Worm (Caenorhabditis elegans) whole organism, early embryonic: ENCODE measurements around the gene F41G3.18.

Experiments
- B0310.2 ChIP-seq: sonication (generic microtip); optimal IDR thresholded peaks from 2 replicates; lab custom pipeline; 2016; ENCODE audit warnings: mild to moderate bottlenecking, missing genetic modification characterization, missing compliant biosample characterization
- F13C5.2 ChIP-seq: sonication (generic microtip); optimal IDR thresholded peaks from 2 replicates; lab custom pipeline; 2017; ENCODE audit warnings: mild to moderate bottlenecking, missing genetic modification characterization, inconsistent platforms, missing compliant biosample characterization
- aly-1 ChIP-seq: sonication (generic microtip); optimal IDR thresholded peaks from 2 replicates; lab custom pipeline; 2016; ENCODE audit warnings: missing genetic modification characterization, missing compliant biosample characterization
- ama-1 ChIP-seq: fragments of 150-350 bp; optimal IDR thresholded peaks from 2 replicates; lab custom pipeline; 2014
- ceh-13 ChIP-seq: fragments of 200-800 bp; sonication (Bioruptor generic); optimal IDR thresholded peaks from 2 replicates; lab custom pipeline; 2018; ENCODE audit warnings: mild to moderate bottlenecking, missing genetic modification characterization, missing compliant biosample characterization
- ceh-36 ChIP-seq: sonication (generic microtip); optimal IDR thresholded peaks from 2 replicates; lab custom pipeline; 2016; ENCODE audit warnings: missing genetic modification characterization, inconsistent platforms, missing compliant biosample characterization
- ets-7 ChIP-seq: sonication (generic microtip); optimal IDR thresholded peaks from 2 replicates; lab custom pipeline; 2016; ENCODE audit warnings: missing genotype, missing genetic modification characterization, missing compliant biosample characterization
- flt-1 ChIP-seq: fragments of 200-800 bp; sonication (Bioruptor generic); IDR thresholded peaks from 2 replicates; pipeline ENCODE4 v1.3.6; 2022; ENCODE audit warnings: missing genetic modification characterization, missing compliant biosample characterization
- hmbx-1 ChIP-seq: sonication (generic microtip); optimal IDR thresholded peaks from 2 replicates; lab custom pipeline; 2016; ENCODE audit warnings: mild to moderate bottlenecking, missing genetic modification characterization, missing compliant biosample characterization
- hmg-4 ChIP-seq: fragments of 200-800 bp; sonication (Bioruptor generic); optimal IDR thresholded peaks from 2 replicates; lab custom pipeline; 2018; ENCODE audit warnings: mild to moderate bottlenecking, missing genetic modification characterization, missing compliant biosample characterization
- hnd-1 ChIP-seq: sonication (generic microtip); optimal IDR thresholded peaks from 2 replicates; lab custom pipeline; 2016; ENCODE audit warnings: missing genetic modification characterization, missing compliant biosample characterization
- pes-1 ChIP-seq: fragments of 200-800 bp; sonication (Bioruptor generic); IDR thresholded peaks from 2 replicates; pipeline ENCODE4 v1.3.6; 2022; ENCODE audit warnings: missing genetic modification reagents, missing genetic modification characterization, missing compliant biosample characterization
- scrt-1 ChIP-seq: fragments of 200-800 bp; sonication (Bioruptor generic); IDR thresholded peaks from 2 replicates; pipeline ENCODE4 v1.3.6; 2022; ENCODE audit warnings: missing genetic modification characterization, missing compliant biosample characterization
- sea-1 ChIP-seq: fragments of 200-800 bp; sonication (Bioruptor generic); conservative IDR thresholded peaks from 2 replicates; pipeline ENCODE4 v1.3.6; 2022; ENCODE audit warnings: missing genetic modification characterization, missing compliant biosample characterization
- tbx-11 ChIP-seq: fragments of 200-800 bp; sonication (Bioruptor generic); IDR thresholded peaks from 2 replicates; pipeline ENCODE4 v1.3.6; 2022; ENCODE audit warnings: missing genetic modification characterization, missing compliant biosample characterization
- tbx-37 ChIP-seq: fragments of 200-800 bp; sonication (Bioruptor generic); conservative IDR thresholded peaks from 2 replicates; pipeline ENCODE4 v1.3.6; 2022; ENCODE audit warnings: missing genetic modification reagents, missing genetic modification characterization, missing compliant biosample characterization
- tra-4 ChIP-seq: sonication (generic microtip); optimal IDR thresholded peaks from 2 replicates; lab custom pipeline; 2017; ENCODE audit warnings: missing genetic modification characterization, missing compliant biosample characterization

The F41G3.18 gene

DNA sequence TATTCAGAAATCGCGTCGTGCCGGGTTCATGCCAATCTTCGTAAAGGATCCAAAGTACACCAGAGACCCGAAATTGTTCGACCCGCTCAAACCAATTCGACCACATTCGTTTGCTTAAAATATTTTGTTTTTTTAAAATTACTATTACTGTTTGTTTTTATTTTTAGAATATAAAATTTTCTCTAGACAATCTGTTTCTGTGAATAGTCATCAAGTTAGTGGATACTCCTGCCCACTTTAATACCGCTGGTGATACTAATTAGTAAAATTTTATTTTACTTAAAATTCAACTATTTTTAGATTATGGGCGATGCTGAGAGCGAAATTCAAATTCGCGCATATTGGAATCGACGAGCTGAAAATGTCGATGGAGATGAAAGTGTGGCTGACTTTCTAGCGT lies 31.5 kb upstream of the F41G3.18 start, which contains the start of gene T14B4.1:
Gene T14B4.1 (plus strand): TSS at position 301 of the 400 bp plus-strand sequence.
- no peak for TF ChIP-seq tra-4 (tag; lab: Kevin White, UChicago)
- TF ChIP-seq hmbx-1 (tag; lab: Kevin White, UChicago) = no peak
- no peak for TF ChIP-seq hmg-4
- TF ChIP-seq ama-1 (lab: Kevin White, UChicago) = no peak
- no peak for TF ChIP-seq ceh-36 (tag; lab: Kevin White, UChicago)
- no peak for TF ChIP-seq B0310.2 (tag; lab: Kevin White, UChicago)

DNA sequence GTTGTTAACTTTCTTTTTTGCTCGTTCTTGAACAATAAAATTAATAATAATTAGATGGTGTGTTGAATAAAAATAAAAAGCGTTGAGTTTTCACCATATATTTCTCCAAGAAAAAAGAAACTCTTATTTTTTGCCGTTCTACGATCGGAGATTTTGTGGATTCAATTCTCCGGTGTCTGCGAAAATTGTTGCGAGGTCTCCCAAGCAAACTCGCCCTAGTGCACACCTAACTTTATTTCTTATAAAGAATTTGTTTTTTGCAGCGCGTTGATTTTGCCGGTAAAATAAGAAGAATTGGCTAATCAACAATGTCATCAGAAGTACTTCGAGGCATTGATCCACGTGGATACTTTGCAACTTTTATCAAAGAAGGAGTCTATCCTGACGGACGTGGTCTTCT lies 26.7 kb upstream of the F41G3.18 start, which contains the start of gene exos-8:
Gene exos-8 (plus strand): TSS at position 264 of the 400 bp plus-strand sequence.
- no peak for TF ChIP-seq tbx-11 (GFP tag; lab: Robert Waterston, UW)
- peak; percentile 14 for TF ChIP-seq ceh-13 (GFP tag; lab: Kevin White, UChicago)
- no peak for TF ChIP-seq hmbx-1 (tag; lab: Kevin White, UChicago)
- TF ChIP-seq ama-1 (lab: Kevin White, UChicago) = no peak
- no peak for TF ChIP-seq flt-1 (GFP tag; lab: Robert Waterston, UW)
- peak; percentile 24 for TF ChIP-seq F13C5.2
- peak; percentile 45 for TF ChIP-seq tbx-37
- peak; percentile 18 for TF ChIP-seq hnd-1
- TF ChIP-seq ets-7 (tag; lab: Kevin White, UChicago) = peak; percentile 62
- TF ChIP-seq pes-1 (GFP tag; lab: Robert Waterston, UW) = no peak; the same call in 1 of the 2 replicates

DNA sequence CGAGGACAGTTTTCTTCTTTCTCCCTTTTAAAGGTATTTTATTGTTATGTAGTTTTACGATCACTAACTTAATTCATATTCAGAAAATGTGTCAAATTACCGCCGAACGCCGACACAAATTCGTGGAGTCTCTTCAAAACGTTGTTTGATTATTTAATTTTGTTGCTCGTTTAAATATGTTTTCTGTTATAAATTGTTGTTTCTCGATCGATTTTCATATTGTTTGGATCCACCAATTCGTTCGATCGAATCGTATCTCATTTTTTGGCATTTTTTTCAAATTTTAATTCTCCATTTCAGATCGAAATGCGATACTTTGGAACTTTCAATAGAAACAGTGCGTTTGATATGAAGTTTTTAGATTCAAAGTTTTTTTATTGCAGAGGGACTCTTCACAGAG lies 25.5 kb upstream of the F41G3.18 start, which contains the start of gene F41G3.6:
Gene F41G3.6 (plus strand): TSS at position 301 of the 400 bp plus-strand sequence.
- TF ChIP-seq tra-4 (tag; lab: Kevin White, UChicago) = no peak
- no peak for TF ChIP-seq hmbx-1 (tag; lab: Kevin White, UChicago)
- TF ChIP-seq ceh-36 (tag; lab: Kevin White, UChicago) = no peak
- TF ChIP-seq flt-1 (GFP tag; lab: Robert Waterston, UW) = no peak
- no peak for TF ChIP-seq tbx-37
- TF ChIP-seq hnd-1 = no peak
- no peak for TF ChIP-seq scrt-1 (GFP tag; lab: Robert Waterston, UW)
- no peak for TF ChIP-seq aly-1 (tag; lab: Kevin White, UChicago)
- TF ChIP-seq hmg-4 = no peak
- TF ChIP-seq ama-1 (lab: Kevin White, UChicago) = no peak
- no peak for TF ChIP-seq B0310.2 (tag; lab: Kevin White, UChicago)
- TF ChIP-seq F13C5.2 = no peak
- TF ChIP-seq pes-1 (GFP tag; lab: Robert Waterston, UW) = no peak
- no peak for TF ChIP-seq ceh-13 (GFP tag; lab: Kevin White, UChicago)

DNA sequence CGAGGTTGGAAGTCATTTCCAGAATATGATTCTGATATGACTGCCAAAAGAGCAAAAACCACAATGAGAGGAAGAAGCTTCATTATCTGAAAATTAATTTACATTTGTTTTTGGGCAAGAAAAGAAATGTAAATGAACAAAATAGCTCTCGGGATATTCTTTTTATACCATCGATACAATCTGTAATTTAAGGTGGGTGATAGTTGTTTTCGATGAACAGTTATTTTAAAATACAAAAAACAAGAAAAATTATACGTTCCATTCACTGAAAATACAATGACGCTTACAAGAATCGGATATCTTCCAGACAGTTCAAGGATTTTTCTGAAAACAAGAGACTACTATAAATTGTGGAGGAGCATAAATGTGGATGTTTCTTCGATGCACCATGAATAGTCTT lies 23.5 kb upstream of the F41G3.18 start, which contains the start of gene ins-15:
Gene ins-15 (minus strand): TSS at position 101 of the 400 bp plus-strand sequence.
- TF ChIP-seq flt-1 (GFP tag; lab: Robert Waterston, UW) (no peak), ets-7 (tag; lab: Kevin White, UChicago) (no peak), F13C5.2 (no peak), hmg-4 (no peak), tbx-11 (GFP tag; lab: Robert Waterston, UW) (no peak), ceh-36 (tag; lab: Kevin White, UChicago) (no peak), ama-1 (lab: Kevin White, UChicago) (no peak), hnd-1 (no peak), B0310.2 (tag; lab: Kevin White, UChicago) (no peak), tbx-37 (no peak), tra-4 (tag; lab: Kevin White, UChicago) (no peak), sea-1 (GFP tag; lab: Robert Waterston, UW) (no peak)

DNA sequence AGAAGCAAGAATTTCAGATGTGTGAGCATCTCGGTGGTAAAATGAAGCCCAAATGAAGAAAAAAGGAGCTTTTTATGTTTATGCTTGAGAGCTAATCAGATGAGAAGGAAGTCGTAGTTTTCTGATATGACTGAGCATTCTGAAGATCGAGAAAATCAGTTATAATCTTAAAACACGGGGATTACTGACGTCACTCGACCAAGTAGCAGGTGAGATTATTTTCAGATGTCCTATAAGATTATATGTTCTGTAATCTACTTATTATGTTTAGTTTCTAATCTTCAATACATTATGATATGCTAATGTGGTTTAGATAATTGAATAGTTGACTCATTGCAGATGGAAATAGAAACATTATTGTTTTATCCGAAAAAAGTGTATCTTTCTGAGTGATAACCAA lies 22.3 kb upstream of the F41G3.18 start, which contains the start of gene ins-14:
Gene ins-14 (minus strand): TSS at position 32 of the 400 bp plus-strand sequence.
- TF ChIP-seq sea-1 (GFP tag; lab: Robert Waterston, UW) (no peak), scrt-1 (GFP tag; lab: Robert Waterston, UW) (no peak), tbx-37 (no peak)

DNA sequence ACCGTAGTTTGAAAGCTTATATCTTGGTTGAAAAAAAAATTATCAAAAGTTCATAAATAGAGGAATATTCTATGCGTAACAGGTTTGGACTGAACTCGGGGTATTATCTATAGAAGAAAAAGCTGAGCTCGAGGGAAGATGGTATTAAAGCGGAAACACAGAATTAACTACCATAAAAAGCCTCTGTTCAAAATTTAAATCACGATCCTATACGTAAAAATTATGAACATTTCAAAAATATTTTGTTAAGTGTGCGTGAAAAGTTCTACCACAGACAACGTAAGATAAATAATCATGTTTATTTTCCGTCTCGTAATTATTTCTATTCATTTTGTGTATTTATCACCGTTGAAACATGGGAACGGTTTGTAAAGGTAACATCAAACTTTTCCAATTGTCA lies 21.7 kb upstream of the F41G3.18 start, which contains the start of gene F41G3.5:
Gene F41G3.5 (plus strand): TSS at position 301 of the 400 bp plus-strand sequence.
- TF ChIP-seq hnd-1 = no peak
- no peak for TF ChIP-seq ama-1 (lab: Kevin White, UChicago)
- TF ChIP-seq ceh-13 (GFP tag; lab: Kevin White, UChicago) = no peak
- no peak for TF ChIP-seq ets-7 (tag; lab: Kevin White, UChicago)
- TF ChIP-seq scrt-1 (GFP tag; lab: Robert Waterston, UW) = no peak
- no peak for TF ChIP-seq aly-1 (tag; lab: Kevin White, UChicago)
- TF ChIP-seq pes-1 (GFP tag; lab: Robert Waterston, UW) = no peak

DNA sequence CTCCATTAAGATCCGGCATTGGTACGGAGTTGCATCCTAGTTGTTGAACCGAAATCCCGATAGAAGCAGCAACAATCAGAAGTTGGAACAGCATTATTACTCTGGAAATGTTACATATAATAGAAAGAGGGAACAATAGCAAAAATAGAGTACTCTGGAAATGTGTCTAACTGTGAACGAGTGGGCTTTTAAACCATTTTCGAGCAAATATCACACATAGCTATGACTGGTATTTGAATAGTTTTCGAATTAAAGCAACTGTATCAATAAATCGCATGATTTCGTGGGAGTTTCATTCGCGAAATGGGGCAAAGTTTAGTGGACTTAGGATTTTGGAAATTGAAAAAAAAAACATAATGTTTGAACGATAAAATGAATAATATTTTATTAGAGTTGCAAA lies 18.7 kb upstream of the F41G3.18 start, which contains the start of gene F41G3.10:
Gene F41G3.10 (minus strand): TSS at position 101 of the 400 bp plus-strand sequence.
- TF ChIP-seq tbx-37 (no peak), sea-1 (GFP tag; lab: Robert Waterston, UW) (no peak), flt-1 (GFP tag; lab: Robert Waterston, UW) (no peak), ets-7 (tag; lab: Kevin White, UChicago) (no peak), aly-1 (tag; lab: Kevin White, UChicago) (no peak), hnd-1 (no peak)

DNA sequence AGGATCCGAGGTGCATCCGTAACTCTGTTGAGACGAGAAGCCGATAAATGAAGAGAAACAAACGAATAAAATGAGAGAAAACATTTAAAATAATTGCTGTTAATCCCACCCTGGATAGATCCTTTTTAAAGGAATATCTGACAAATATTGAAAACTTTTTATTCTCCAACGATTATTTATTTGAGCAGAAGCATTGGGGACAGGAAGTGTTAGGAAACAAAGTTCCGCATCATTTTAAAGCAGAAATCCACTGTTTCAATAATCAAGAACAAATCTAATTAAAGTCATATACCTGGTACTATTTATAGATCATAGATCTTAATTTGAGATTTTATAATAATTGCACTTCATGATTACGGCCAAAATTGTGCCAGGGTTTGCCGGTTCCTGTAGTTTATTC lies 17.2 kb upstream of the F41G3.18 start, which contains the start of gene F41G3.20:
Gene F41G3.20 (minus strand): TSS at position 101 of the 400 bp plus-strand sequence.
- TF ChIP-seq pes-1 (GFP tag; lab: Robert Waterston, UW) = no peak
- TF ChIP-seq scrt-1 (GFP tag; lab: Robert Waterston, UW) = no peak
- no peak for TF ChIP-seq flt-1 (GFP tag; lab: Robert Waterston, UW)
- TF ChIP-seq tbx-11 (GFP tag; lab: Robert Waterston, UW) = no peak
- TF ChIP-seq hnd-1 = no peak
- TF ChIP-seq ceh-13 (GFP tag; lab: Kevin White, UChicago) = no peak
- TF ChIP-seq ets-7 (tag; lab: Kevin White, UChicago) = no peak
- TF ChIP-seq tbx-37 = no peak
- TF ChIP-seq sea-1 (GFP tag; lab: Robert Waterston, UW) = no peak
